Fruit fly (Drosophila melanogaster): ENCODE measurements around the gene Rrp6.

The Rrp6 gene

DNA sequence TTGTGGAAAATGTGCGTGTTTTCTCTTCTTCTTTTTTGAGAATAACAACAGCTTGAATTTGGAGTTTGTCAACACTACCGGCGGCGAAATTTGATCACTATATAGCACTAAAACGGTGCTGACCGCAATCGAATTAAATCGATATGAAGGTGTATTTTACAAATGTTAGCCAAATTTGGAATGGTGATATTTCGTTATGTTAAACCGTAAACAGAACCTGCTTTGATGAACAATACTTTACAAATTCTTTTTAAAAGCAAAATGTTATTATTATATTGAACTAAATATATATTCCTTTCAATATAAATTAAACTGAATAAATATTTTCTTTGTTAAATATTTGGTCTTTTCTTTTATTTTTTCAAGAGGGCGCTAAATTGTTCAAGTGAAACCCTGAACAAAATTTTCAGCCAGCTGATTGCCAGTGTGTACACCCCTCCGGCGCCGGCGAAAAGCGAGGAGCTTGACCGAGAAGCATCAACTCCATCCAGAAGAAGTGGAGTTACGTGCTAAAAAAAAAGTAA lies at the start of gene Rrp6, which contains the start of the genes CG33331 and CG33332 (continued):
- TF ChIP-seq Sox102F (GFP tag; optimal IDR thresholded peaks at IDR 0.05) (no peak), CG1024 (GFP tag; IDR thresholded peaks at IDR 0.05) (no peak), exex (tag; optimal IDR thresholded peaks at IDR 0.05) (no peak), nerfin-1 (tag; optimal IDR thresholded peaks at IDR 0.05) (peak; percentile 61), HLH3B (GFP tag; IDR thresholded peaks at IDR 0.05) (peak; percentile 40; the same call in 1 of the 2 replicates), Med (GFP tag) (peak; percentile 95), Max (GFP tag; optimal IDR thresholded peaks at IDR 0.05) (peak; percentile 65), CG5953 (GFP tag; IDR thresholded peaks at IDR 0.05) (no peak), CG12071 (GFP tag; optimal IDR thresholded peaks at IDR 0.05) (peak; percentile 33), cg (GFP tag; optimal IDR thresholded peaks at IDR 0.05) (peak; percentile 33), CG12104 (GFP tag; optimal IDR thresholded peaks at IDR 0.05) (peak; percentile 72), jigr1 (GFP tag; IDR thresholded peaks at IDR 0.05) (no peak), CG2875 (GFP tag; optimal IDR thresholded peaks at IDR 0.05) (peak; percentile 5), ken (GFP tag; IDR thresholded peaks at IDR 0.05) (peak; percentile 55; the same call in 1 of the 3 replicates), crc (GFP tag; optimal IDR thresholded peaks at IDR 0.05) (peak; percentile 21), dm (GFP tag; optimal IDR thresholded peaks at IDR 0.05) (peak; percentile 84), NC2β (GFP tag; optimal IDR thresholded peaks at IDR 0.05) (peak; percentile 57), CG9215 (GFP tag; IDR thresholded peaks at IDR 0.05) (peak; percentile 76), az2 (GFP tag; optimal IDR thresholded peaks at IDR 0.05) (peak; percentile 60), toy (GFP tag; IDR thresholded peaks at IDR 0.05) (no peak), sens (GFP tag) (peak; percentile 64), insv (GFP tag; optimal IDR thresholded peaks at IDR 0.05) (peak in 1 of 2 experiments; percentile 28), CTCF (GFP tag; optimal IDR thresholded peaks at IDR 0.05) (peak; percentile 57), pb (GFP tag; optimal IDR thresholded peaks at IDR 0.05) (no peak), Atf3 (GFP tag; optimal IDR thresholded peaks at IDR 0.05) (peak; percentile 14), hbn (GFP tag; IDR thresholded peaks at IDR 0.05; ENCODE audit: partially characterized antibody) (peak; percentile 48), CG10274 (GFP tag; optimal IDR thresholded peaks at IDR 0.05) (no peak), twi (tag; optimal IDR thresholded peaks at IDR 0.05) (peak; percentile 61), sob (GFP tag; IDR thresholded peaks at IDR 0.05) (peak; percentile 80), CG3281 (GFP tag; optimal IDR thresholded peaks at IDR 0.05) (peak; percentile 87), phol (tag; optimal IDR thresholded peaks at IDR 0.05) (peak; percentile 80), CG6654 (GFP tag; optimal IDR thresholded peaks at IDR 0.05) (no peak), CG2129 (GFP tag; IDR thresholded peaks at IDR 0.05; ENCODE audit: partially characterized antibody) (no peak), Nf-YB (GFP tag; optimal IDR thresholded peaks at IDR 0.05) (peak; percentile 15), CG12659 (GFP tag; optimal IDR thresholded peaks at IDR 0.05) (peak; percentile 90), CG10959 (GFP tag; IDR thresholded peaks at IDR 0.05) (no peak), CG11247 (GFP tag; IDR thresholded peaks at IDR 0.05) (peak; percentile 65), Dek (tag; optimal IDR thresholded peaks at IDR 0.05) (peak; percentile 78), CG3065 (GFP tag; optimal IDR thresholded peaks at IDR 0.05) (peak; percentile 36), cwo (GFP tag; optimal IDR thresholded peaks at IDR 0.05) (peak; percentile 59), stwl (tag; optimal IDR thresholded peaks at IDR 0.05) (peak; percentile 100), Hsf (GFP tag; optimal IDR thresholded peaks at IDR 0.05) (peak; percentile 66), slbo (GFP tag; IDR thresholded peaks at IDR 0.05) (peak; percentile 79), danr (GFP tag; IDR thresholded peaks at IDR 0.05) (no peak), gsb-n (tag; optimal IDR thresholded peaks at IDR 0.05) (no peak), HLHmδ (GFP tag; optimal IDR thresholded peaks at IDR 0.05) (no peak), CG8924 (tag; optimal IDR thresholded peaks at IDR 0.05) (no peak), CG15696 (tag; optimal IDR thresholded peaks at IDR 0.05) (peak; percentile 63), Hmx (GFP tag; optimal IDR thresholded peaks at IDR 0.05) (no peak), Blimp-1 (GFP tag; optimal IDR thresholded peaks at IDR 0.05) (no peak), CG18262 (tag; optimal IDR thresholded peaks at IDR 0.05) (peak; percentile 73)
